Fruit fly (Drosophila melanogaster) whole organism, wandering third instar larva: Measurements from ENCODE around the gene Pitslre.

Source experiments
- CG9705 ChIP-seq: fragments of 200-800 bp; sonication (Bioruptor generic); optimal IDR thresholded peaks from 2 replicates; lab custom pipeline; 2018; ENCODE audit warnings: missing biosample characterization, mild to moderate bottlenecking, missing genetic modification characterization
- Dfd ChIP-seq: fragments of >200 bp; optimal IDR thresholded peaks from 2 replicates; lab custom pipeline; 2017; ENCODE audit warnings: missing biosample characterization, missing genetic modification characterization
- HLH106 ChIP-seq: fragments of 200-800 bp; optimal IDR thresholded peaks from 3 replicates; lab custom pipeline; 2019; ENCODE audit warnings: missing biosample characterization, mild to moderate bottlenecking, missing genetic modification characterization, moderate library complexity
- Myc ChIP-seq: fragments of >200 bp; optimal IDR thresholded peaks from 2 replicates; lab custom pipeline; 2017
- N ChIP-seq: fragments of >200 bp; optimal IDR thresholded peaks from 2 replicates; lab custom pipeline; 2018; ENCODE audit warnings: missing biosample characterization, missing external identifiers, missing genetic modification characterization

DNA sequence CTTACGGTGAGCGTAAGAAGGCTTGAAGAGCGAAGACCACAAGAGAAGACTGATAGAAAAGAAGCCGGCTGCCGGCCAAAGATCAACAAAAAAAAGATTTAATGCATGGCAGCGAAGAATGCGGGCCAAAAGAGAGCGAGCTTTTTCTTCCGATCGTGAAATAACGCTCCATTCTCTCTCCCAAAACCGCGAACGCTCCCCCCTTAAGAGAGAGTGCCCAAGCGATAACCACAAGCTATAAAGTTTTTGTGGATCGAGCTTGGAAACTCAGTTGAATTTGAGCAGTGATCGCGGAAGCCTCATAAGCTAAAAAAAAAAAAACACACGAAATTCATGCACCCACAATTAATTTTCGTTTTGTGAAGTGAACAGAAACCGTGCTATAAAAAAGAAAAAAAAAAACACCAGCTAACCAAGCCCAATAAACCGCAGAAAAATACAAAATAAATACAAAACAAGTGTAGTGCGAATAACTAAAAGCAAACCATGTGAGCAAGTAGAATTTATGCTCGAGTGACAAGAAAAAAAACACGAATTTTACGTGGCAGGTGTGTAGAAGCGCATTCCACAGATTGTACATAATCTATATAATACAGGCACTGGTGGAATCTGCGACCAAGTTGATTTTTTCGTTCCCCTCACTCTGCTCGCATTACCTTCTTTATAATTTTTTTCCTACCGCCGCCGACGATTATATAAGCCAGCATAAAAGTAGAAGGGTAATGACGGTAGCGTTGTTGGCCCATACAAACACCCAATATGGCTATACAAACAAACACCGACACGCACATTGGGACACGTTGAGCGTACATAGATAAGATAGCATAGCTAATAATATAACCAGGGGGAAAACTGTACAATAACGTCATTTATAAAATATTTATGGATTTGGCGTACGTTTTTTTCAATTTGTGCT is 40.7 kb upstream of the Pitslre start, which contains the start of gene CG13252:
- TF ChIP-seq CG9705 (GFP tag; lab: Kevin White, UChicago) = no peak
- no peak for TF ChIP-seq Myc (lab: Kevin White, UChicago)
- TF ChIP-seq N = no peak
- TF ChIP-seq HLH106 (tag; lab: Kevin White, UChicago) = no peak
- no peak for TF ChIP-seq Dfd (GFP tag; lab: Kevin White, UChicago)
